Worm (Caenorhabditis elegans): ENCODE results near the gene C56A3.6.
A peak's percentile ranks its signal among the peaks of the same experiment; 100 is the strongest.

DNA sequence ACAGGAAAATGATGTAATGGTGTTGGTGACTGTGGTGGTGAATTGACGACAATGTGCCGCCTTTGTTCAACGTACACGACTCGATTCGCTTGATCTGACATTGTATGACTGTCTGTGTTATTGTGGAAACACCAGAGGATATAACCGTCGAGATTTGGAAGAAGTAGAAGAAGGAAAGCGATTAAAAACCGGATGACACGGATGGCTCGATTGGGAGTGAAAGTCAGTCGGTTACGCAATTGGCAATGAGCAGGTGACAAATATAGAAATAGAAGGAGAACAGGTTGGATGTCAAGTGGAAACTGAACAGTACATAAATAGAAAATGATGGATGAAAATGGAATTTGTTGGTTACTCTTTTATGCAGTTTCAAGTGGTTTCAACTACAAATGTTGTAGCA lies 44.7 kb upstream of the C56A3.6 start, which contains the start of gene rdy-2:
- TF ChIP-seq snpc-4 (tag; optimal IDR thresholded peaks at IDR 0.05) (no peak), sptf-1 (tag; optimal IDR thresholded peaks at IDR 0.05) (no peak), pag-3 (tag; optimal IDR thresholded peaks at IDR 0.05; ENCODE audit: borderline replicate concordance, insufficient read depth) (no peak), lin-15B (tag; optimal IDR thresholded peaks at IDR 0.05) (no peak), blmp-1 (tag; optimal IDR thresholded peaks at IDR 0.05) (peak; percentile 10), nhr-12 (tag; optimal IDR thresholded peaks at IDR 0.05) (no peak), aly-2 (tag; optimal IDR thresholded peaks at IDR 0.05) (no peak), sup-37 (GFP tag; optimal IDR thresholded peaks at IDR 0.05) (no peak), rnt-1 (tag; optimal IDR thresholded peaks at IDR 0.05) (no peak), mdl-1 (tag; optimal IDR thresholded peaks at IDR 0.05) (no peak), ama-1 (optimal IDR thresholded peaks at IDR 0.05) (no peak), nhr-11 (tag; optimal IDR thresholded peaks at IDR 0.05) (no peak), egl-27 (tag; optimal IDR thresholded peaks at IDR 0.05) (no peak)
